Fruit fly (Drosophila melanogaster) whole organism, embryonic: Measurements from ENCODE around the gene Ldaf1.

Experiments
- Aef1 ChIP-seq: fragments of 200-800 bp; sonication (Bioruptor generic); IDR thresholded peaks from 3 replicates; pipeline ENCODE4 v1.3.6; 2022; ENCODE audit warnings: missing biosample characterization, missing genetic modification characterization
- Awh ChIP-seq: fragments of 200-800 bp; sonication (Bioruptor generic); IDR thresholded peaks from 2 replicates; pipeline ENCODE4, ENCODE4 v1.3.6; 2022; ENCODE audit warnings: missing biosample characterization, missing genetic modification characterization
- Bgb ChIP-seq: fragments of 200-800 bp; sonication (Bioruptor generic); IDR thresholded peaks from 2 replicates; pipeline ENCODE4 v1.3.6; 2022; ENCODE audit warnings: missing biosample characterization, missing genetic modification characterization; ENCODE audit not compliant: partially characterized antibody
- CG10321 ChIP-seq: fragments of 200-800 bp; sonication (Bioruptor generic); IDR thresholded peaks from 2 replicates; pipeline ENCODE4 v1.3.6; 2022; ENCODE audit warnings: missing biosample characterization, missing genetic modification characterization
- CG11085 ChIP-seq: fragments of 200-800 bp; sonication (Bioruptor generic); IDR thresholded peaks from 2 replicates; pipeline ENCODE4 v1.3.6; 2022; ENCODE audit warnings: missing biosample characterization, missing genetic modification characterization
- CG11247 ChIP-seq: fragments of 200-800 bp; sonication (Bioruptor generic); IDR thresholded peaks from 2 replicates; pipeline ENCODE4 v1.3.6; 2022; ENCODE audit warnings: missing biosample characterization, missing genetic modification characterization
- CG11504 ChIP-seq: fragments of 200-800 bp; sonication (Bioruptor generic); optimal IDR thresholded peaks from 3 replicates; lab custom pipeline; 2019; ENCODE audit warnings: missing biosample characterization, mild to moderate bottlenecking, missing genetic modification characterization, moderate library complexity
- CG11723 ChIP-seq: fragments of 200-800 bp; sonication (Bioruptor generic); optimal IDR thresholded peaks from 2 replicates; lab custom pipeline; 2017; ENCODE audit warnings: missing biosample characterization, mild to moderate bottlenecking, missing genetic modification characterization
- CG12219 ChIP-seq: fragments of 200-800 bp; sonication (Bioruptor generic); optimal IDR thresholded peaks from 3 replicates; lab custom pipeline; 2018; ENCODE audit warnings: missing biosample characterization, mild to moderate bottlenecking, missing genetic modification characterization
- CG1233 ChIP-seq: fragments of 200-800 bp; sonication (Bioruptor generic); optimal IDR thresholded peaks from 4 replicates; lab custom pipeline; 2018; ENCODE audit warnings: missing biosample characterization, mild to moderate bottlenecking, missing genetic modification characterization
- CG13287 ChIP-seq: fragments of 200-800 bp; sonication (Bioruptor generic); IDR thresholded peaks from 2 replicates; pipeline ENCODE4 v1.3.6; 2022; ENCODE audit warnings: missing biosample characterization, missing genetic modification characterization; ENCODE audit not compliant: partially characterized antibody
- CG13894 ChIP-seq: fragments of 200-800 bp; sonication (Bioruptor generic); optimal IDR thresholded peaks from 3 replicates; lab custom pipeline; 2018; ENCODE audit warnings: missing biosample characterization, mild to moderate bottlenecking, missing genetic modification characterization, moderate library complexity
- CG15011 ChIP-seq: fragments of 200-800 bp; sonication (Bioruptor generic); optimal IDR thresholded peaks from 3 replicates; lab custom pipeline; 2018; ENCODE audit warnings: missing biosample characterization, mild to moderate bottlenecking, missing genetic modification characterization
- CG1603 ChIP-seq: fragments of 200-800 bp; sonication (Bioruptor generic); optimal IDR thresholded peaks from 2 replicates; lab custom pipeline; 2019; ENCODE audit warnings: missing biosample characterization, mild to moderate bottlenecking, missing genetic modification characterization, moderate library complexity
- CG16813 ChIP-seq: fragments of 200-800 bp; sonication (Bioruptor generic); IDR thresholded peaks from 3 replicates; pipeline ENCODE4 v1.3.6; 2022; ENCODE audit warnings: missing biosample characterization, missing genetic modification characterization; ENCODE audit not compliant: partially characterized antibody
- CG16863 ChIP-seq: fragments of 200-800 bp; sonication (Bioruptor generic); optimal IDR thresholded peaks from 3 replicates; lab custom pipeline; 2016; ENCODE audit warnings: missing biosample characterization, missing genetic modification characterization
- CG17385 ChIP-seq: fragments of 200-800 bp; sonication (Bioruptor generic); optimal IDR thresholded peaks from 3 replicates; lab custom pipeline; 2018; ENCODE audit warnings: missing biosample characterization, mild to moderate bottlenecking, missing genetic modification characterization
- CG1832 ChIP-seq: fragments of 200-800 bp; sonication (Bioruptor generic); optimal IDR thresholded peaks from 2 replicates; lab custom pipeline; 2017; ENCODE audit warnings: missing biosample characterization, mild to moderate bottlenecking, missing genetic modification characterization, inconsistent platforms
- CG2116 ChIP-seq: fragments of 200-800 bp; sonication (Bioruptor generic); optimal IDR thresholded peaks from 3 replicates; lab custom pipeline; 2018; ENCODE audit warnings: missing biosample characterization, mild to moderate bottlenecking, missing genetic modification characterization
- CG2199 ChIP-seq: fragments of 200-800 bp; sonication (Bioruptor generic); IDR thresholded peaks from 3 replicates; pipeline ENCODE4 v1.3.6; 2022; ENCODE audit warnings: missing biosample characterization, missing genetic modification characterization
- CG31441 ChIP-seq: fragments of 200-800 bp; sonication (Bioruptor generic); IDR thresholded peaks from 2 replicates; pipeline ENCODE4 v1.3.6; 2022; ENCODE audit warnings: missing biosample characterization, missing genetic modification characterization
- CG34422 ChIP-seq: fragments of 200-800 bp; sonication (Bioruptor generic); IDR thresholded peaks from 3 replicates; pipeline ENCODE4 v1.3.6; 2022; ENCODE audit warnings: missing biosample characterization, missing genetic modification characterization
- CG4328 ChIP-seq: fragments of 200-800 bp; sonication (Bioruptor generic); optimal IDR thresholded peaks from 3 replicates; lab custom pipeline; 2017; ENCODE audit warnings: missing biosample characterization, missing genetic modification reagents, missing genetic modification characterization
- CG4360 ChIP-seq: fragments of 200-800 bp; sonication (Bioruptor generic); IDR thresholded peaks from 2 replicates; pipeline ENCODE4 v1.3.6; 2022; ENCODE audit warnings: missing biosample characterization, missing genetic modification characterization
- CG6765 ChIP-seq: fragments of 200-800 bp; sonication (Bioruptor generic); optimal IDR thresholded peaks from 3 replicates; lab custom pipeline; 2017; ENCODE audit warnings: missing biosample characterization, mild to moderate bottlenecking, missing genetic modification characterization
- CG6854 ChIP-seq: fragments of 200-800 bp; sonication (Bioruptor generic); optimal IDR thresholded peaks from 3 replicates; lab custom pipeline; 2017; ENCODE audit warnings: missing biosample characterization, mild to moderate bottlenecking, missing genetic modification characterization
- CG7987 ChIP-seq: fragments of 200-800 bp; sonication (Bioruptor generic); optimal IDR thresholded peaks from 2 replicates; lab custom pipeline; 2018; ENCODE audit warnings: missing biosample characterization, mild to moderate bottlenecking, missing genetic modification characterization, moderate library complexity
- Deaf1 ChIP-seq: fragments of 200-800 bp; optimal IDR thresholded peaks from 3 replicates; lab custom pipeline; 2019; ENCODE audit warnings: missing biosample characterization, mild to moderate bottlenecking, missing genetic modification characterization, moderate library complexity
- Hr3 ChIP-seq: fragments of 200-800 bp; sonication (Bioruptor generic); optimal IDR thresholded peaks from 3 replicates; lab custom pipeline; 2016; ENCODE audit warnings: missing biosample characterization, missing genetic modification characterization
- Hr39 ChIP-seq: fragments of >200 bp; optimal IDR thresholded peaks from 2 replicates; lab custom pipeline; 2017
- Hr78 ChIP-seq, 2 experiments: fragments of 200-800 bp in 1 of 2; fragments of >200 bp in 1 of 2; sonication (Bioruptor generic) in 1 of 2; optimal IDR thresholded peaks; 2 replicates each; lab custom pipeline; 2017 to 2019; ENCODE audit warnings: missing biosample characterization in 2 of 2, missing genetic modification characterization in 2 of 2, mild to moderate bottlenecking in 1 of 2, moderate library complexity in 1 of 2
- MESR4 ChIP-seq: fragments of 200-800 bp; sonication (Bioruptor generic); optimal IDR thresholded peaks from 2 replicates; lab custom pipeline; 2018; ENCODE audit warnings: missing biosample characterization, mild to moderate bottlenecking, missing genetic modification characterization, moderate library complexity
- NC2α ChIP-seq: fragments of 200-800 bp; sonication (Bioruptor generic); optimal IDR thresholded peaks from 2 replicates; lab custom pipeline; 2016; ENCODE audit warnings: missing biosample characterization, missing genetic modification characterization
- Trl ChIP-seq, 3 experiments: fragments of >200 bp in 2 of 3; fragments of 200-800 bp in 1 of 3; sonication (Bioruptor generic) in 1 of 3; optimal IDR thresholded peaks; 2 replicates in 1 of 3; 3 replicates in 2 of 3; lab custom pipeline; 2016 to 2017; ENCODE audit warnings: missing biosample characterization in 1 of 3, missing genetic modification characterization in 1 of 3
- YL-1 ChIP-seq: fragments of 200-800 bp; sonication (Bioruptor generic); optimal IDR thresholded peaks from 3 replicates; lab custom pipeline; 2017; ENCODE audit warnings: missing biosample characterization, mild to moderate bottlenecking, missing genetic modification characterization
- ab ChIP-seq: fragments of 200-800 bp; sonication (Bioruptor generic); optimal IDR thresholded peaks from 2 replicates; lab custom pipeline; 2016; ENCODE audit warnings: missing biosample characterization, missing genetic modification characterization
- ac ChIP-seq: fragments of 200-800 bp; sonication (Bioruptor generic); optimal IDR thresholded peaks from 3 replicates; lab custom pipeline; 2017; ENCODE audit warnings: missing biosample characterization, mild to moderate bottlenecking, missing genetic modification characterization
- bowl ChIP-seq: fragments of 200-800 bp; sonication (Bioruptor generic); IDR thresholded peaks from 2 replicates; pipeline ENCODE4 v1.3.6; 2022; ENCODE audit warnings: missing biosample characterization, missing genetic modification characterization
- cas ChIP-seq: fragments of 200-800 bp; sonication (Bioruptor generic); IDR thresholded peaks from 2 replicates; pipeline ENCODE4 v1.3.6; 2022; ENCODE audit warnings: missing biosample characterization, missing genetic modification characterization
- caup ChIP-seq: fragments of 200-800 bp; sonication (Bioruptor generic); optimal IDR thresholded peaks from 3 replicates; lab custom pipeline; 2017; ENCODE audit warnings: missing biosample characterization, mild to moderate bottlenecking, missing genetic modification characterization, moderate library complexity; ENCODE audit not compliant: severe bottlenecking
- crol ChIP-seq: fragments of 200-800 bp; sonication (Bioruptor generic); IDR thresholded peaks from 2 replicates; pipeline ENCODE4 v1.3.6; 2022; ENCODE audit warnings: missing biosample characterization, missing genetic modification characterization
- esg ChIP-seq: fragments of 200-800 bp; sonication (Bioruptor generic); conservative IDR thresholded peaks from 2 replicates; pipeline ENCODE4 v1.3.6; 2022; ENCODE audit warnings: missing biosample characterization, missing genetic modification characterization
- gcm2 ChIP-seq: fragments of 200-800 bp; sonication (Bioruptor generic); optimal IDR thresholded peaks from 2 replicates; lab custom pipeline; 2016; ENCODE audit warnings: missing biosample characterization, missing genetic modification characterization
- insv ChIP-seq, 2 experiments: fragments of 200-800 bp; sonication (Bioruptor generic); optimal IDR thresholded peaks; 3 replicates each; lab custom pipeline; 2016 to 2018; ENCODE audit warnings: missing biosample characterization in 2 of 2, missing genetic modification characterization in 2 of 2
- lola ChIP-seq, 3 experiments: fragments of >200 bp in 2 of 3; fragments of 200-800 bp in 1 of 3; sonication (Bioruptor generic) in 1 of 3; optimal IDR thresholded peaks; 2 replicates each; lab custom pipeline; 2017 to 2019; ENCODE audit warnings: missing biosample characterization in 3 of 3, missing genetic modification characterization in 3 of 3, mild to moderate bottlenecking in 1 of 3, moderate library complexity in 1 of 3
- maf-S ChIP-seq: fragments of 200-800 bp; sonication (Bioruptor generic); optimal IDR thresholded peaks from 2 replicates; lab custom pipeline; 2016; ENCODE audit warnings: missing biosample characterization, missing genetic modification characterization
- nerfin-1 ChIP-seq: fragments of 200-800 bp; sonication (Bioruptor generic); optimal IDR thresholded peaks from 3 replicates; lab custom pipeline; 2019; ENCODE audit warnings: missing biosample characterization, mild to moderate bottlenecking, missing genetic modification characterization, moderate library complexity
- nmo ChIP-seq: fragments of 200-800 bp; sonication (Bioruptor generic); optimal IDR thresholded peaks from 2 replicates; lab custom pipeline; 2018; ENCODE audit warnings: missing biosample characterization, mild to moderate bottlenecking, missing genetic modification characterization, moderate library complexity
- odd ChIP-seq: fragments of 200-800 bp; sonication (Bioruptor generic); optimal IDR thresholded peaks from 2 replicates; lab custom pipeline; 2017; ENCODE audit warnings: missing biosample characterization, mild to moderate bottlenecking, missing genetic modification characterization
- sens ChIP-seq: fragments of 200-800 bp; sonication (Bioruptor generic); peaks from one replicate; lab custom pipeline; 2016; ENCODE audit warnings: missing biosample characterization, missing genetic modification characterization
- stwl ChIP-seq: fragments of 200-800 bp; sonication (Bioruptor generic); optimal IDR thresholded peaks from 3 replicates; lab custom pipeline; 2018; ENCODE audit warnings: missing biosample characterization, mild to moderate bottlenecking, missing genetic modification characterization, moderate library complexity

Gene Ldaf1

DNA sequence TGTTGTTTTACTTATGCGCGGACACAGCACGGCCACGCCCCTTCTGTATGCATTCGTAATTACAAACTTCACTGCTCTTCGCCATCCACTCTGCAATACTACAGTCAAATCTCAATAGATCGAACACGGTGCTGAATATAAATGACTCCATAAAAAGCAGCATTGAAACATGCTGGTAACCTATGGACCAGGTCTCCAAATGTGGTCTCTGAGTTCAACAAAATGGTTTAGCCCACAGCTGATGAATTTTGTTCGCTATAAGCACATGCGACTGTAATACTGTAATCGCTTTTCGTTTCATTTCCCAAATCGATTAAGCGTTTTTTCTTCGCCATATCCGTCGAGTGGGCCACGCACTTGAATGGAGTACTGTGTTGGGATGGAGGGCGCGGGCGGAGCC is 4.3 kb downstream of the Ldaf1 start (continued):
- TF ChIP-seq CG31441 (GFP tag; lab: Robert Waterston, UW) (no peak), stwl (no peak), CG4328 (no peak), odd (GFP tag; lab: Kevin White, UChicago) (no peak), lola (GFP tag; optimal IDR thresholded peaks at IDR 0.05; lab: Kevin White, UChicago) (no peak), Hr39 (lab: Kevin White, UChicago) (no peak), CG6765 (no peak), CG16863 (GFP tag; lab: Kevin White, UChicago) (no peak), CG1603 (peak; percentile 24), NC2α (GFP tag; lab: Kevin White, UChicago) (no peak), Bgb (GFP tag; lab: Robert Waterston, UW) (no peak), CG11723 (no peak), nerfin-1 (no peak), CG11247 (GFP tag; lab: Robert Waterston, UW) (no peak), CG34422 (GFP tag; lab: Robert Waterston, UW) (no peak), CG12219 (no peak), crol (GFP tag; lab: Robert Waterston, UW) (no peak), Hr3 (GFP tag; lab: Kevin White, UChicago) (no peak), MESR4 (GFP tag; lab: Kevin White, UChicago) (no peak), nmo (GFP tag; lab: Kevin White, UChicago) (no peak), ab (GFP tag; lab: Kevin White, UChicago) (no peak), maf-S (GFP tag; lab: Kevin White, UChicago) (no peak), Awh (no peak), Hr78 (GFP tag; optimal IDR thresholded peaks at IDR 0.05; lab: Kevin White, UChicago) (no peak), CG15011 (GFP tag; lab: Kevin White, UChicago) (no peak), CG11504 (tag; lab: Kevin White, UChicago) (peak; percentile 4), CG2199 (GFP tag; lab: Robert Waterston, UW) (no peak), CG11085 (GFP tag; lab: Robert Waterston, UW) (no peak), CG1233 (GFP tag; lab: Kevin White, UChicago) (no peak), CG16813 (GFP tag; lab: Robert Waterston, UW) (no peak), esg (GFP tag; lab: Robert Waterston, UW) (no peak), CG10321 (GFP tag; lab: Robert Waterston, UW) (no peak)

DNA sequence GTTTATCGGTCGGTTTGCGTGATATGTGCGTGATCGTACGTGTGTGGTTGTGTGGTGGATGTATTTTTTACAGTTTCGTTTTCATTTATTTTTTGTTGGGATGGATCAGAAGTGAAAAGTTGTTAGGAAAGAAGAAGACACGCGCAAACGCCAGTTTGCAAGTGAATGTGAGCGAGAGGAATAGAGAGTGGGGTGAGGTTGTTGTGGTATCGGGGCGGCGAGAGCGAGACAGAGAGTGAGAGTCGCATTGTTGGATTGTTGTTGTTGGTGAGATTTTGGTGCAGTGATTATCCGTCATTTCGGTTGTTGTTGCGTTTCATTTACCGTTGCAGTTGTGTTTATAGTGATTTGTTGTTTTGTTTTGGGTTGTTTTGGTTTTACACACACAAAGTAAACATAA is 8.2 kb downstream of the Ldaf1 start:
- TF ChIP-seq Deaf1 (tag; lab: Kevin White, UChicago) (no peak), CG1832 (GFP tag; lab: Kevin White, UChicago) (peak; percentile 64), Trl (optimal IDR thresholded peaks at IDR 0.05; lab: Kevin White, UChicago) (no peak), Trl (GFP tag; optimal IDR thresholded peaks at IDR 0.05; lab: Kevin White, UChicago) (no peak), cas (GFP tag; lab: Robert Waterston, UW) (no peak), CG17385 (GFP tag; lab: Kevin White, UChicago) (peak; percentile 72), insv (GFP tag; optimal IDR thresholded peaks at IDR 0.05; lab: Kevin White, UChicago) (no peak), CG13287 (GFP tag; lab: Robert Waterston, UW) (no peak), CG6854 (GFP tag; lab: Kevin White, UChicago) (no peak), CG10321 (GFP tag; lab: Robert Waterston, UW) (peak; percentile 38; the same call in 1 of the 2 replicates), caup (no peak), bowl (GFP tag; lab: Robert Waterston, UW) (no peak), ac (no peak), CG7987 (no peak), CG13894 (tag; lab: Kevin White, UChicago) (no peak), YL-1 (GFP tag; lab: Kevin White, UChicago) (peak; percentile 11), CG4360 (GFP tag; lab: Robert Waterston, UW) (peak; percentile 87), CG11247 (GFP tag; lab: Robert Waterston, UW) (no peak), Aef1 (GFP tag; lab: Robert Waterston, UW) (peak; percentile 18; the same call in 1 of the 3 replicates), sens (GFP tag; lab: Kevin White, UChicago) (peak; percentile 47), CG2116 (GFP tag; lab: Kevin White, UChicago) (no peak), gcm2 (no peak)
